Worm (Caenorhabditis elegans): ENCODE data around the gene hse-5.
"Not testable (repeated sequence)": the region's sequence is repeated elsewhere in the genome, so short reads cannot be mapped to it uniquely, and the experiment has no call there.

DNA sequence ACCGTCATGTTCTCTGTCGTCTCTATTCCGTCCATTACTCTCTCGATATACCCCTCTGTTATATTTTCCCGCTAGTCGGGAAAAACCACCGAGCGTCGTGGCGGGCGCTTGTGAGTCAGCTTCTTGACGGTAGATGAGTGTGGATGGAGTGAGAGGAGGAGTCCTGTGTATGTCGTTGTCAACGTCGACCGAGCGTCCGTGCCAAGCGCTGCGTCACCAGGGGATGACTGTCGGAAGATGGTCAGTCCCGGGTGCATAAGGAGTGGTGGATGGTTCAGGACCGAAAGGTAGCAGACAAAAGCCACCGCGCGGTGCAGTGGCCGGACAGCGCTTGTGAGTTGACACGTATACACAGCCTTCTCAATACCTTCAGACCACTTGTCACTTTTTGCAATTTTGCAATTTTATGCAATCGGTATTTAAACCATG lies 24.3 kb downstream of the hse-5 start:
- not testable (repeated sequence) for TF ChIP-seq lin-13 (GFP tag; optimal IDR thresholded peaks at IDR 0.05); nhr-237 (tag; optimal IDR thresholded peaks at IDR 0.05); fkh-10 (GFP tag; optimal IDR thresholded peaks at IDR 0.05); ama-1 (optimal IDR thresholded peaks at IDR 0.05); zip-2 (tag; optimal IDR thresholded peaks at IDR 0.05); skn-1 (tag; optimal IDR thresholded peaks at IDR 0.05); nhr-76 (tag; optimal IDR thresholded peaks at IDR 0.05)
- peak in 1 of 2 experiments; percentile 17 for TF ChIP-seq mdl-1 (tag; optimal IDR thresholded peaks at IDR 0.05)
